Fruit fly (Drosophila melanogaster) whole organism, embryonic: Measurements from ENCODE around the gene ThrRS.

Experiments
- C15 ChIP-seq: fragments of 200-800 bp; sonication (Bioruptor generic); IDR thresholded peaks from 3 replicates; pipeline ENCODE4 v1.3.6; 2022; ENCODE audit warnings: missing biosample characterization, missing genetic modification characterization
- CG1024 ChIP-seq: fragments of 200-800 bp; sonication (Bioruptor generic); IDR thresholded peaks from 2 replicates; pipeline ENCODE4 v1.3.6; 2022; ENCODE audit warnings: missing biosample characterization, missing genetic modification characterization
- CG11085 ChIP-seq: fragments of 200-800 bp; sonication (Bioruptor generic); IDR thresholded peaks from 2 replicates; pipeline ENCODE4 v1.3.6; 2022; ENCODE audit warnings: missing biosample characterization, missing genetic modification characterization
- CG11504 ChIP-seq: fragments of 200-800 bp; sonication (Bioruptor generic); optimal IDR thresholded peaks from 3 replicates; lab custom pipeline; 2019; ENCODE audit warnings: missing biosample characterization, mild to moderate bottlenecking, missing genetic modification characterization, moderate library complexity
- CG13287 ChIP-seq: fragments of 200-800 bp; sonication (Bioruptor generic); IDR thresholded peaks from 2 replicates; pipeline ENCODE4 v1.3.6; 2022; ENCODE audit warnings: missing biosample characterization, missing genetic modification characterization; ENCODE audit not compliant: partially characterized antibody
- CG14860 ChIP-seq: fragments of 200-800 bp; sonication (Bioruptor generic); IDR thresholded peaks from 3 replicates; pipeline ENCODE4 v1.3.6; 2022; ENCODE audit warnings: missing biosample characterization, missing genetic modification characterization; ENCODE audit not compliant: partially characterized antibody
- CG17186 ChIP-seq: fragments of 200-800 bp; sonication (Bioruptor generic); optimal IDR thresholded peaks from 3 replicates; lab custom pipeline; 2017; ENCODE audit warnings: missing biosample characterization, missing genetic modification reagents, missing genetic modification characterization
- CG1832 ChIP-seq: fragments of 200-800 bp; sonication (Bioruptor generic); optimal IDR thresholded peaks from 2 replicates; lab custom pipeline; 2017; ENCODE audit warnings: missing biosample characterization, mild to moderate bottlenecking, missing genetic modification characterization, inconsistent platforms
- CG2116 ChIP-seq: fragments of 200-800 bp; sonication (Bioruptor generic); optimal IDR thresholded peaks from 3 replicates; lab custom pipeline; 2018; ENCODE audit warnings: missing biosample characterization, mild to moderate bottlenecking, missing genetic modification characterization
- CG3407 ChIP-seq: fragments of 200-800 bp; sonication (Bioruptor generic); optimal IDR thresholded peaks from 2 replicates; lab custom pipeline; 2018; ENCODE audit warnings: missing biosample characterization, mild to moderate bottlenecking, missing genetic modification characterization
- CG3847 ChIP-seq: fragments of 200-800 bp; sonication (Bioruptor generic); IDR thresholded peaks from 2 replicates; pipeline ENCODE4 v1.3.6; 2022; ENCODE audit warnings: missing biosample characterization, missing genetic modification characterization
- CG42726 ChIP-seq: fragments of 200-800 bp; sonication (Bioruptor generic); IDR thresholded peaks from 2 replicates; pipeline ENCODE4 v1.3.6; 2022; ENCODE audit warnings: missing biosample characterization, missing genetic modification characterization; ENCODE audit not compliant: partially characterized antibody
- CG5180 ChIP-seq: fragments of 200-800 bp; sonication (Bioruptor generic); optimal IDR thresholded peaks from 3 replicates; lab custom pipeline; 2017; ENCODE audit warnings: missing biosample characterization, missing genetic modification characterization, mild to moderate bottlenecking, moderate library complexity, missing genetic modification reagents
- CG5245 ChIP-seq: fragments of 200-800 bp; sonication (Bioruptor generic); optimal IDR thresholded peaks from 3 replicates; lab custom pipeline; 2016; ENCODE audit warnings: missing biosample characterization, missing genetic modification characterization
- CG8924 ChIP-seq: fragments of 200-800 bp; optimal IDR thresholded peaks from 3 replicates; lab custom pipeline; 2019; ENCODE audit warnings: missing biosample characterization, mild to moderate bottlenecking, missing genetic modification characterization, moderate library complexity
- CoRest ChIP-seq: fragments of 200-800 bp; sonication (Bioruptor generic); optimal IDR thresholded peaks from 3 replicates; lab custom pipeline; 2018; ENCODE audit warnings: missing biosample characterization, mild to moderate bottlenecking, missing genetic modification characterization, moderate library complexity
- Doc3 ChIP-seq: fragments of 200-800 bp; sonication (Bioruptor generic); IDR thresholded peaks from 3 replicates; pipeline ENCODE4 v1.3.6; 2022; ENCODE audit warnings: missing biosample characterization, missing genetic modification characterization; ENCODE audit not compliant: partially characterized antibody
- HmgZ ChIP-seq: fragments of 200-800 bp; sonication (Bioruptor generic); optimal IDR thresholded peaks from 2 replicates; lab custom pipeline; 2018; ENCODE audit warnings: missing biosample characterization, mild to moderate bottlenecking, missing genetic modification characterization
- Lim3 ChIP-seq: fragments of 200-800 bp; sonication (Bioruptor generic); IDR thresholded peaks from 2 replicates; pipeline ENCODE4 v1.3.6; 2022; ENCODE audit warnings: missing biosample characterization, missing genetic modification characterization
- Oaz ChIP-seq: fragments of 200-800 bp; sonication (Bioruptor generic); IDR thresholded peaks from 2 replicates; pipeline ENCODE4 v1.3.6; 2022; ENCODE audit warnings: missing biosample characterization, missing genetic modification characterization
- Ravus ChIP-seq: fragments of 200-800 bp; sonication (Bioruptor generic); IDR thresholded peaks from 2 replicates; pipeline ENCODE4 v1.3.6; 2022; ENCODE audit warnings: missing biosample characterization, missing genetic modification characterization
- Rx ChIP-seq: fragments of 200-800 bp; sonication (Bioruptor generic); IDR thresholded peaks from 2 replicates; pipeline ENCODE4 v1.3.6; 2022; ENCODE audit warnings: missing biosample characterization, missing genetic modification characterization
- Ssrp ChIP-seq: fragments of 200-800 bp; sonication (Bioruptor generic); optimal IDR thresholded peaks from 2 replicates; lab custom pipeline; 2018; ENCODE audit warnings: missing biosample characterization, mild to moderate bottlenecking, missing genetic modification characterization, moderate library complexity
- TFAM ChIP-seq: fragments of 200-800 bp; sonication (Bioruptor generic); optimal IDR thresholded peaks from 2 replicates; lab custom pipeline; 2017; ENCODE audit warnings: missing biosample characterization, missing genetic modification characterization, inconsistent platforms
- Trl ChIP-seq, 3 experiments: fragments of >200 bp in 2 of 3; fragments of 200-800 bp in 1 of 3; sonication (Bioruptor generic) in 1 of 3; optimal IDR thresholded peaks; 2 replicates in 1 of 3; 3 replicates in 2 of 3; lab custom pipeline; 2016 to 2017; ENCODE audit warnings: missing biosample characterization in 1 of 3, missing genetic modification characterization in 1 of 3
- corto ChIP-seq: fragments of 200-800 bp; sonication (Bioruptor generic); optimal IDR thresholded peaks from 2 replicates; lab custom pipeline; 2016; ENCODE audit warnings: missing biosample characterization, mild to moderate bottlenecking, missing genetic modification characterization, moderate library complexity
- crol ChIP-seq: fragments of 200-800 bp; sonication (Bioruptor generic); IDR thresholded peaks from 2 replicates; pipeline ENCODE4 v1.3.6; 2022; ENCODE audit warnings: missing biosample characterization, missing genetic modification characterization
- exex ChIP-seq: fragments of 200-800 bp; sonication (Bioruptor generic); optimal IDR thresholded peaks from 4 replicates; lab custom pipeline; 2018; ENCODE audit warnings: missing biosample characterization, mild to moderate bottlenecking, missing genetic modification characterization, moderate library complexity
- gcm2 ChIP-seq: fragments of 200-800 bp; sonication (Bioruptor generic); optimal IDR thresholded peaks from 2 replicates; lab custom pipeline; 2016; ENCODE audit warnings: missing biosample characterization, missing genetic modification characterization
- gt ChIP-seq: fragments of 200-800 bp; sonication (Bioruptor generic); IDR thresholded peaks from 2 replicates; pipeline ENCODE4 v1.3.6; 2022; ENCODE audit warnings: missing biosample characterization, missing genetic modification characterization
- ham ChIP-seq: fragments of 200-800 bp; sonication (Bioruptor generic); IDR thresholded peaks from 2 replicates; pipeline ENCODE4 v1.3.6; 2022; ENCODE audit warnings: missing biosample characterization, missing genetic modification characterization
- jing ChIP-seq: fragments of 200-800 bp; sonication (Bioruptor generic); optimal IDR thresholded peaks from 2 replicates; lab custom pipeline; 2018; ENCODE audit warnings: missing biosample characterization, mild to moderate bottlenecking, missing genetic modification characterization
- nerfin-2 ChIP-seq: fragments of 200-800 bp; sonication (Bioruptor generic); IDR thresholded peaks from 2 replicates; pipeline ENCODE4 v1.3.6; 2022; ENCODE audit warnings: missing biosample characterization, missing genetic modification characterization; ENCODE audit not compliant: partially characterized antibody
- pum ChIP-seq: fragments of 200-800 bp; sonication (Bioruptor generic); optimal IDR thresholded peaks from 2 replicates; lab custom pipeline; 2016; ENCODE audit warnings: missing biosample characterization, missing genetic modification characterization
- sens-2 ChIP-seq: fragments of 200-800 bp; sonication (Bioruptor generic); IDR thresholded peaks from 2 replicates; pipeline ENCODE4 v1.3.6; 2022; ENCODE audit warnings: missing biosample characterization, missing genetic modification characterization
- sna ChIP-seq: fragments of 200-800 bp; sonication (Bioruptor generic); IDR thresholded peaks from 2 replicates; pipeline ENCODE4 v1.3.6; 2022; ENCODE audit warnings: missing biosample characterization, missing genetic modification characterization; ENCODE audit not compliant: partially characterized antibody
- so ChIP-seq: fragments of 200-800 bp; sonication (Bioruptor generic); IDR thresholded peaks from 3 replicates; pipeline ENCODE4 v1.3.6; 2022; ENCODE audit warnings: missing biosample characterization, missing genetic modification characterization
- sug ChIP-seq: fragments of 200-800 bp; optimal IDR thresholded peaks from 2 replicates; lab custom pipeline; 2019; ENCODE audit warnings: missing biosample characterization, mild to moderate bottlenecking, missing genetic modification characterization, moderate library complexity
- tap ChIP-seq: fragments of 200-800 bp; optimal IDR thresholded peaks from 3 replicates; lab custom pipeline; 2019; ENCODE audit warnings: missing biosample characterization, mild to moderate bottlenecking, missing genetic modification characterization, moderate library complexity
- twi ChIP-seq: fragments of 200-800 bp; optimal IDR thresholded peaks from 2 replicates; lab custom pipeline; 2019; ENCODE audit warnings: missing biosample characterization, mild to moderate bottlenecking, missing genetic modification characterization, moderate library complexity
- unc-4 ChIP-seq: fragments of 200-800 bp; sonication (Bioruptor generic); IDR thresholded peaks from 2 replicates; pipeline ENCODE4 v1.3.6; 2022; ENCODE audit warnings: missing biosample characterization, missing genetic modification characterization; ENCODE audit not compliant: partially characterized antibody
- wdn ChIP-seq: fragments of 200-800 bp; sonication (Bioruptor generic); IDR thresholded peaks from 2 replicates; pipeline ENCODE4 v1.3.6; 2022; ENCODE audit warnings: missing biosample characterization, missing genetic modification characterization
- zen2 ChIP-seq: fragments of 200-800 bp; sonication (Bioruptor generic); IDR thresholded peaks from 3 replicates; pipeline ENCODE4 v1.3.6; 2022; ENCODE audit warnings: missing biosample characterization, missing genetic modification characterization; ENCODE audit not compliant: partially characterized antibody

Gene ThrRS

dm6 chr2L:12108779-12109564 is 5.4 kb downstream of the ThrRS start, which contains the start of the genes Rab6 and Phae1 (continued):
- no peak for TF ChIP-seq Rx (GFP tag; lab: Robert Waterston, UW)
- no peak for TF ChIP-seq CG17186 (GFP tag; lab: Kevin White, UChicago)
- TF ChIP-seq CG11085 (GFP tag; lab: Robert Waterston, UW) = no peak
- no peak for TF ChIP-seq gcm2
- TF ChIP-seq Lim3 (GFP tag; lab: Robert Waterston, UW) = no peak
- peak; percentile 75 for TF ChIP-seq CG14860 (GFP tag; lab: Robert Waterston, UW)
- peak; percentile 83 for TF ChIP-seq crol (GFP tag; lab: Robert Waterston, UW)
- no peak for TF ChIP-seq CG8924 (tag; lab: Kevin White, UChicago)
- no peak for TF ChIP-seq gt (GFP tag; lab: Robert Waterston, UW)
- TF ChIP-seq Doc3 (GFP tag; lab: Robert Waterston, UW) = peak; percentile 74; the same call in 2 of the 3 replicates
- no peak for TF ChIP-seq CG1832 (GFP tag; lab: Kevin White, UChicago)
- TF ChIP-seq wdn (GFP tag; lab: Robert Waterston, UW) = no peak
- TF ChIP-seq sens-2 (GFP tag; lab: Robert Waterston, UW) = no peak
- no peak for TF ChIP-seq jing (GFP tag; lab: Kevin White, UChicago)
- TF ChIP-seq CG3847 (GFP tag; lab: Robert Waterston, UW) = peak; percentile 30; the same call in 1 of the 2 replicates
- peak; percentile 63; the same call in 1 of the 2 replicates for TF ChIP-seq nerfin-2 (GFP tag; lab: Robert Waterston, UW)
- peak; percentile 85 for TF ChIP-seq CG2116 (GFP tag; lab: Kevin White, UChicago)
- TF ChIP-seq CG1024 = no peak
- no peak for TF ChIP-seq HmgZ
- peak; percentile 77 for TF ChIP-seq sna (GFP tag; lab: Robert Waterston, UW)
- no peak for TF ChIP-seq Oaz (GFP tag; lab: Robert Waterston, UW)
- no peak for TF ChIP-seq TFAM (GFP tag; lab: Kevin White, UChicago)
- peak; percentile 10 for TF ChIP-seq sug (tag; lab: Kevin White, UChicago)
- peak; percentile 12 for TF ChIP-seq CoRest (tag; lab: Kevin White, UChicago)
- TF ChIP-seq unc-4 (GFP tag; lab: Robert Waterston, UW) = peak; percentile 83
- TF ChIP-seq tap = no peak
- TF ChIP-seq, all 482 proteins: peak for 102

- TF ChIP-seq so (GFP tag; lab: Robert Waterston, UW) (no peak), exex (tag; lab: Kevin White, UChicago) (peak; percentile 50), CG42726 (0 out of 2 replicates have a peak, but pooled peaks have one; percentile 6)
Measured at dm6 chr2L:12110810-12111209, 7.3 kb downstream of the ThrRS start, which contains the start of gene Phae2. TSS of gene Phae2 (plus strand) at chr2L:12111110.

DNA sequence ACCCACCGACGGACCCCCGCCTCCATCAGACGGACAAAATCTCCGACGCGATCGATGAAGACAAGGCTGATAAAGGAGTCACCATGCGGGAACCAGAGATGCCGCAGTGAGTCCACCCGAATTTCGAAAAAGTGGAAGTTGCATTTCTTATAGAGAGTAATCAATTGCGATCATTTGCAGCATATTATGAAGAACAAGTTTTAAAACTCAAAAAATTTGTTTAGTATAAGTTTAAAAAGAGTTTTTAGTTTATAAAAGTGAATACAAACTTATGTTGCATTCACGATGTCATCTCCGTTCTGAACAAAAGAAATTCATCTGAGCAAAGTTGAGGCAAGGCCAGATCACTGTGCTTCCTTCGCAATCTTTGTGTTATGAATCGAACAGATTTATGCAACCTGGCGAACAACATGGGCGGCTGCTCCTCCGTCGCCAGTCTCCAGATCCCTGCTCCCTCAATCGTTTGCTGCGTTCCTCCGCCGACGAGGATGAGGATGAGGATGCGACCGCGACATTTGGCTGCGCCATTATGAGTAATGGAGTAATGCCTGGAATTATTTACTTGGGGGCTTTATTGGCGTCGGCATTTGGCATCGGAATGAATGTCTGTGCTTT is 9.5 kb downstream of the ThrRS start:
- peak; percentile 14 for TF ChIP-seq corto (GFP tag; lab: Kevin White, UChicago)
- TF ChIP-seq pum (GFP tag; lab: Kevin White, UChicago) = no peak
- TF ChIP-seq, all 482 proteins: peak for 1

DNA sequence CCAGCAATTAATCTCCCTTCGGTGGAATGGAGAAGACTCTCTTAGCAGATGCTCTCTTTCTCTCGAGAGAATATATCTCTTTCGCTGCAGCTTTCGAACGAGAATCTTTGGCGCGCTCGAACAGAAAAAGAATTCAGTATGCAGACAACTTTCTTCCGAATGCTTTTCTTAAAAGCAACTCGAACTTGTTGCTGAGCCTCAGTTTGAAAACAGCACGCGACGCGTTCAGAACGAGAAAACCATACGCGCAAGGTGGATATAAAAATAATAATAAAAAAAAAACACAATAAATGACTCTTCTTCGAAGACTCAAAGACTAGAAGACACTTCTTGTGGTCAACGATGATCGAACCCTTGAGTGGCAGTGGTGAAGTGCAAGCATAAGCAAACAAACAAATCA is 10.6 kb downstream of the ThrRS start, which contains the start of gene CG17211:
TSS of gene CG17211 (plus strand) at position 202 of the 400 bp plus-strand sequence.
- TF ChIP-seq Ravus (GFP tag; lab: Robert Waterston, UW) (no peak), Trl (optimal IDR thresholded peaks at IDR 0.05; lab: Kevin White, UChicago) (peak in 1 of 2 experiments; percentile 17), Trl (GFP tag; optimal IDR thresholded peaks at IDR 0.05; lab: Kevin White, UChicago) (no peak), Ssrp (tag; lab: Kevin White, UChicago) (no peak), CG11504 (tag; lab: Kevin White, UChicago) (no peak), zen2 (GFP tag; lab: Robert Waterston, UW) (no peak), CG5180 (peak; percentile 92), tap (no peak), ham (GFP tag; lab: Robert Waterston, UW) (no peak), C15 (GFP tag; lab: Robert Waterston, UW) (no peak), twi (tag; lab: Kevin White, UChicago) (no peak), CG13287 (GFP tag; lab: Robert Waterston, UW) (no peak), CG5245 (no peak), CG3407 (GFP tag; lab: Kevin White, UChicago) (no peak)
